Worm (Caenorhabditis elegans) whole organism, mixed stage, embryonic: ENCODE measurements around the gene str-48.

Experiments used
- M03D4.4 ChIP-seq: sonication (generic microtip); optimal IDR thresholded peaks from 2 replicates; lab custom pipeline; 2017; ENCODE audit warnings: mild to moderate bottlenecking, missing genetic modification characterization, missing compliant biosample characterization
- bed-3 ChIP-seq: fragments of 200-800 bp; sonication (Bioruptor generic); optimal IDR thresholded peaks from 3 replicates; lab custom pipeline; 2018; ENCODE audit warnings: mild to moderate bottlenecking, missing genetic modification characterization, moderate library complexity, missing compliant biosample characterization
- blmp-1 ChIP-seq: fragments of 150-350 bp; optimal IDR thresholded peaks from 2 replicates; lab custom pipeline; 2014; ENCODE audit warnings: missing biosample characterization, missing genetic modification characterization
- ceh-39 ChIP-seq: fragments of 150-350 bp; optimal IDR thresholded peaks from 2 replicates; lab custom pipeline; 2014; ENCODE audit warnings: missing biosample characterization, missing genetic modification characterization
- ceh-43 ChIP-seq: fragments of 200-800 bp; sonication (Bioruptor generic); optimal IDR thresholded peaks from 2 replicates; lab custom pipeline; 2018; ENCODE audit warnings: mild to moderate bottlenecking, missing genetic modification characterization, moderate library complexity, missing compliant biosample characterization
- ceh-83 ChIP-seq: fragments of 200-800 bp; sonication (Bioruptor generic); optimal IDR thresholded peaks from 2 replicates; lab custom pipeline; 2018; ENCODE audit warnings: mild to moderate bottlenecking, missing genetic modification characterization, missing compliant biosample characterization
- ces-1 ChIP-seq: fragments of 150-350 bp; optimal IDR thresholded peaks from 2 replicates; lab custom pipeline; 2014; ENCODE audit warnings: missing biosample characterization, missing genetic modification reagents, missing genetic modification characterization
- cnd-1 ChIP-seq: fragments of 200-800 bp; sonication (Bioruptor generic); optimal IDR thresholded peaks from 2 replicates; lab custom pipeline; 2018; ENCODE audit warnings: mild to moderate bottlenecking, missing genetic modification characterization, missing compliant biosample characterization
- drap-1 ChIP-seq: fragments of 200-800 bp; sonication (Bioruptor generic); optimal IDR thresholded peaks from 3 replicates; lab custom pipeline; 2018; ENCODE audit warnings: mild to moderate bottlenecking, missing genetic modification characterization, missing compliant biosample characterization
- elt-1 ChIP-seq: sonication (generic microtip); optimal IDR thresholded peaks from 2 replicates; lab custom pipeline; 2017; ENCODE audit warnings: missing genetic modification characterization, mild to moderate bottlenecking, missing compliant biosample characterization, antibody characterized with exemption, moderate library complexity, borderline replicate concordance; ENCODE audit not compliant: insufficient read depth
- flh-1 ChIP-seq: fragments of 200-800 bp; sonication (Bioruptor generic); optimal IDR thresholded peaks from 2 replicates; lab custom pipeline; 2018; ENCODE audit warnings: mild to moderate bottlenecking, missing genetic modification characterization, moderate library complexity, missing compliant biosample characterization
- ham-2 ChIP-seq: fragments of 200-800 bp; sonication (Bioruptor generic); optimal IDR thresholded peaks from 2 replicates; lab custom pipeline; 2018; ENCODE audit warnings: mild to moderate bottlenecking, missing genetic modification characterization, missing compliant biosample characterization
- hlh-1 ChIP-seq: fragments of 150-350 bp; optimal IDR thresholded peaks from 2 replicates; lab custom pipeline; 2014; ENCODE audit warnings: missing biosample characterization, missing genetic modification reagents, missing genetic modification characterization
- lin-13 ChIP-seq: fragments of 150-350 bp; optimal IDR thresholded peaks from 2 replicates; lab custom pipeline; 2014; ENCODE audit warnings: missing biosample characterization, missing genetic modification characterization
- lsy-2 ChIP-seq: fragments of 150-350 bp; optimal IDR thresholded peaks from 2 replicates; lab custom pipeline; 2014; ENCODE audit warnings: missing biosample characterization, missing genetic modification characterization
- mab-5 ChIP-seq: fragments of 150-350 bp; optimal IDR thresholded peaks from 2 replicates; lab custom pipeline; 2014; ENCODE audit warnings: missing biosample characterization, missing genetic modification characterization
- mep-1 ChIP-seq: fragments of 150-350 bp; optimal IDR thresholded peaks from 2 replicates; lab custom pipeline; 2017; ENCODE audit warnings: missing biosample characterization, missing genetic modification reagents, missing genetic modification characterization, inconsistent platforms
- mls-2 ChIP-seq: sonication (generic microtip); optimal IDR thresholded peaks from 2 replicates; lab custom pipeline; 2016; ENCODE audit warnings: mild to moderate bottlenecking, missing genetic modification characterization, moderate library complexity, missing compliant biosample characterization
- nhr-12 ChIP-seq: fragments of 150-350 bp; optimal IDR thresholded peaks from 2 replicates; lab custom pipeline; 2014; ENCODE audit warnings: missing biosample characterization, missing genetic modification characterization
- nhr-237 ChIP-seq: fragments of 150-350 bp; optimal IDR thresholded peaks from 2 replicates; lab custom pipeline; 2014; ENCODE audit warnings: missing biosample characterization, missing genetic modification characterization
- nhr-28 ChIP-seq: fragments of 150-350 bp; optimal IDR thresholded peaks from 2 replicates; lab custom pipeline; 2014; ENCODE audit warnings: missing biosample characterization, missing genetic modification characterization
- nhr-76 ChIP-seq: sonication (generic microtip); optimal IDR thresholded peaks from 2 replicates; lab custom pipeline; 2017; ENCODE audit warnings: missing biosample characterization, missing genetic modification characterization
- pha-4 ChIP-seq: fragments of 150-350 bp; optimal IDR thresholded peaks from 2 replicates; lab custom pipeline; 2018; ENCODE audit warnings: missing biosample characterization, missing genetic modification reagents, missing genetic modification characterization
- sptf-1 ChIP-seq: sonication (generic microtip); optimal IDR thresholded peaks from 2 replicates; lab custom pipeline; 2017; ENCODE audit warnings: mild to moderate bottlenecking, missing genetic modification characterization, moderate library complexity, missing compliant biosample characterization
- tbx-8 ChIP-seq: fragments of 200-800 bp; sonication (Bioruptor generic); optimal IDR thresholded peaks from 2 replicates; lab custom pipeline; 2018; ENCODE audit warnings: mild to moderate bottlenecking, missing genetic modification characterization, moderate library complexity, missing compliant biosample characterization
- unc-120 ChIP-seq: sonication (generic microtip); optimal IDR thresholded peaks from 2 replicates; lab custom pipeline; 2017; ENCODE audit warnings: missing genetic modification characterization, missing compliant biosample characterization; ENCODE audit not compliant: poor library complexity, severe bottlenecking
- unc-39 ChIP-seq: fragments of 150-350 bp; optimal IDR thresholded peaks from 2 replicates; lab custom pipeline; 2014; ENCODE audit warnings: missing biosample characterization, missing genetic modification characterization
- unc-62 ChIP-seq: fragments of 150-350 bp; optimal IDR thresholded peaks from 2 replicates; lab custom pipeline; 2014; ENCODE audit warnings: missing biosample characterization, missing genetic modification reagents, missing genetic modification characterization
- zip-8 ChIP-seq: fragments of 150-350 bp; optimal IDR thresholded peaks from 2 replicates; lab custom pipeline; 2014; ENCODE audit warnings: missing biosample characterization, missing genetic modification characterization

str-48 gene

ce11 chrIV:7121313-7122055 is at the start of gene str-48, which contains the start of gene C34D4.10:
TSS of gene str-48 (plus strand) at chrIV:7122005.
TSS of gene C34D4.10 (minus strand) at chrIV:7121413.
- TF ChIP-seq mls-2 (tag; lab: Kevin White, UChicago) (no peak), M03D4.4 (tag; lab: Kevin White, UChicago) (no peak), ces-1 (GFP tag; lab: Kevin White, UChicago) (no peak), pha-4 (tag; lab: Kevin White, UChicago) (no peak), hlh-1 (no peak), nhr-12 (tag; lab: Kevin White, UChicago) (no peak), mep-1 (tag; lab: Kevin White, UChicago) (no peak), ceh-39 (tag; lab: Kevin White, UChicago) (no peak), unc-39 (no peak), unc-62 (no peak), lin-13 (tag; lab: Kevin White, UChicago) (no peak), bed-3 (GFP tag; lab: Kevin White, UChicago) (no peak)
- TF ChIP-seq, all 35 proteins: peak for 0

ce11 chrIV:7072110-7072509 is 49.7 kb upstream of the str-48 start, which contains the start of gene srg-48:
TSS of gene srg-48 (plus strand) at chrIV:7072410.
- TF ChIP-seq lin-13 (tag; lab: Kevin White, UChicago) (no peak), zip-8 (tag; lab: Kevin White, UChicago) (no peak), nhr-76 (tag; lab: Kevin White, UChicago) (no peak), cnd-1 (tag; lab: Kevin White, UChicago) (no peak), tbx-8 (GFP tag; lab: Kevin White, UChicago) (no peak), mab-5 (no peak), pha-4 (tag; lab: Kevin White, UChicago) (no peak), ceh-39 (tag; lab: Kevin White, UChicago) (no peak), ceh-83 (no peak), M03D4.4 (tag; lab: Kevin White, UChicago) (no peak), unc-120 (tag; lab: Kevin White, UChicago) (no peak), nhr-237 (tag; lab: Kevin White, UChicago) (no peak), drap-1 (GFP tag; lab: Kevin White, UChicago) (no peak), nhr-12 (tag; lab: Kevin White, UChicago) (no peak)

ce11 chrIV:7075063-7075462 is 46.7 kb upstream of the str-48 start, which contains the start of gene srg-50:
TSS of gene srg-50 (minus strand) at chrIV:7075163.
- no peak for TF ChIP-seq nhr-28 (tag; lab: Kevin White, UChicago)
- no peak for TF ChIP-seq blmp-1 (tag; lab: Kevin White, UChicago)
- no peak for TF ChIP-seq ham-2
- no peak for TF ChIP-seq unc-120 (tag; lab: Kevin White, UChicago)
- no peak for TF ChIP-seq sptf-1 (tag; lab: Kevin White, UChicago)
- TF ChIP-seq drap-1 (GFP tag; lab: Kevin White, UChicago) = no peak
- no peak for TF ChIP-seq nhr-237 (tag; lab: Kevin White, UChicago)
- no peak for TF ChIP-seq mep-1 (tag; lab: Kevin White, UChicago)
- no peak for TF ChIP-seq elt-1 (tag; lab: Kevin White, UChicago)
- no peak for TF ChIP-seq bed-3 (GFP tag; lab: Kevin White, UChicago)
- TF ChIP-seq ces-1 (GFP tag; lab: Kevin White, UChicago) = no peak
- TF ChIP-seq ceh-43 = no peak
- no peak for TF ChIP-seq tbx-8 (GFP tag; lab: Kevin White, UChicago)
- no peak for TF ChIP-seq lin-13 (tag; lab: Kevin White, UChicago)
- TF ChIP-seq nhr-76 (tag; lab: Kevin White, UChicago) = no peak

ce11 chrIV:7081214-7081613 is 40.6 kb upstream of the str-48 start, which contains the start of gene Y43B11AR.1:
TSS of gene Y43B11AR.1 (plus strand) at chrIV:7081514.
- TF ChIP-seq ceh-43 (no peak), ceh-39 (tag; lab: Kevin White, UChicago) (no peak), tbx-8 (GFP tag; lab: Kevin White, UChicago) (no peak), bed-3 (GFP tag; lab: Kevin White, UChicago) (no peak), hlh-1 (no peak), flh-1 (no peak), ceh-83 (no peak), lsy-2 (tag; lab: Kevin White, UChicago) (no peak), M03D4.4 (tag; lab: Kevin White, UChicago) (no peak), unc-62 (no peak), nhr-28 (tag; lab: Kevin White, UChicago) (no peak)
